Worm (Caenorhabditis elegans) whole organism, L3 larva: ENCODE results near the gene baf-1.

Experiments used
- R02D3.7 ChIP-seq: fragments of 150-350 bp; optimal IDR thresholded peaks from 2 replicates; lab custom pipeline; 2014; ENCODE audit warnings: missing biosample characterization, missing genetic modification characterization
- ama-1 ChIP-seq: fragments of 150-350 bp; optimal IDR thresholded peaks from 2 replicates; lab custom pipeline; 2018
- ceh-16 ChIP-seq: sonication (generic microtip); optimal IDR thresholded peaks from 2 replicates; lab custom pipeline; 2017; ENCODE audit warnings: missing biosample characterization, missing genetic modification characterization
- ceh-28 ChIP-seq: fragments of 150-350 bp; optimal IDR thresholded peaks from 2 replicates; lab custom pipeline; 2014; ENCODE audit warnings: missing biosample characterization, missing genetic modification reagents, missing genetic modification characterization
- ceh-82 ChIP-seq: fragments of 150-350 bp; optimal IDR thresholded peaks from 2 replicates; lab custom pipeline; 2014; ENCODE audit warnings: missing biosample characterization, missing genetic modification characterization
- daf-12 ChIP-seq: fragments of 150-350 bp; optimal IDR thresholded peaks from 2 replicates; lab custom pipeline; 2014; ENCODE audit warnings: missing biosample characterization, missing genetic modification reagents, missing genetic modification characterization
- egl-27 ChIP-seq: sonication (generic microtip); optimal IDR thresholded peaks from 4 replicates; lab custom pipeline; 2017; ENCODE audit warnings: missing biosample characterization, missing genetic modification reagents, missing genetic modification characterization
- egl-5 ChIP-seq: fragments of 150-350 bp; optimal IDR thresholded peaks from 2 replicates; lab custom pipeline; 2017; ENCODE audit warnings: missing biosample characterization, missing genetic modification reagents, missing genetic modification characterization, inconsistent platforms
- elt-1 ChIP-seq: fragments of 150-350 bp; optimal IDR thresholded peaks from 2 replicates; lab custom pipeline; 2014; ENCODE audit warnings: missing biosample characterization, missing genetic modification characterization
- elt-2 ChIP-seq: sonication (generic microtip); optimal IDR thresholded peaks from 2 replicates; lab custom pipeline; 2016; ENCODE audit warnings: missing genetic modification reagents, mild to moderate bottlenecking, missing genetic modification characterization, missing compliant biosample characterization
- elt-3 ChIP-seq, 3 experiments: fragments of 150-350 bp in 1 of 3; sonication (generic microtip) in 2 of 3; optimal IDR thresholded peaks; 2 replicates in 2 of 3; 4 replicates in 1 of 3; lab custom pipeline; 2014 to 2017; ENCODE audit warnings: missing biosample characterization in 3 of 3, missing genetic modification characterization in 3 of 3
- eor-1 ChIP-seq, 2 experiments: fragments of 150-350 bp; optimal IDR thresholded peaks; 2 replicates each; lab custom pipeline; 2014 to 2018; ENCODE audit warnings: missing biosample characterization in 2 of 2, missing genetic modification characterization in 2 of 2
- fkh-10 ChIP-seq: sonication (generic microtip); optimal IDR thresholded peaks from 2 replicates; lab custom pipeline; 2017; ENCODE audit warnings: missing biosample characterization, missing genetic modification reagents, missing genetic modification characterization
- fkh-2 ChIP-seq: fragments of 150-350 bp; optimal IDR thresholded peaks from 2 replicates; lab custom pipeline; 2014; ENCODE audit warnings: missing biosample characterization, missing genetic modification reagents, missing genetic modification characterization
- fos-1 ChIP-seq: fragments of 150-350 bp; optimal IDR thresholded peaks from 2 replicates; lab custom pipeline; 2014; ENCODE audit warnings: missing biosample characterization, missing genetic modification characterization
- hmg-11 ChIP-seq: sonication (generic microtip); optimal IDR thresholded peaks from 2 replicates; lab custom pipeline; 2016; ENCODE audit warnings: missing genetic modification characterization, missing compliant biosample characterization
- jun-1 ChIP-seq: fragments of 150-350 bp; optimal IDR thresholded peaks from 2 replicates; lab custom pipeline; 2014; ENCODE audit warnings: missing biosample characterization, missing genetic modification reagents, missing genetic modification characterization
- lin-15B ChIP-seq: fragments of 150-350 bp; optimal IDR thresholded peaks from 2 replicates; lab custom pipeline; 2014; ENCODE audit warnings: missing biosample characterization, missing genetic modification characterization
- lin-39 ChIP-seq: fragments of 150-350 bp; optimal IDR thresholded peaks from 2 replicates; lab custom pipeline; 2018; ENCODE audit warnings: missing biosample characterization, missing genetic modification reagents, missing genetic modification characterization
- lsy-12 ChIP-seq: sonication (generic microtip); optimal IDR thresholded peaks from 2 replicates; lab custom pipeline; 2016; ENCODE audit warnings: mild to moderate bottlenecking, missing genetic modification characterization, missing compliant biosample characterization
- mdl-1 ChIP-seq: fragments of 150-350 bp; optimal IDR thresholded peaks from 2 replicates; lab custom pipeline; 2014; ENCODE audit warnings: missing biosample characterization, missing genetic modification characterization
- mml-1 ChIP-seq: fragments of 150-350 bp; sonication (generic microtip); optimal IDR thresholded peaks from 3 replicates; lab custom pipeline; 2014; ENCODE audit warnings: missing biosample characterization, missing genetic modification characterization
- nfya-1 ChIP-seq: sonication (generic microtip); optimal IDR thresholded peaks from 2 replicates; lab custom pipeline; 2017; ENCODE audit warnings: missing genetic modification characterization, mild to moderate bottlenecking, missing compliant biosample characterization, antibody characterized with exemption, moderate library complexity; ENCODE audit not compliant: insufficient read depth
- nhr-12 ChIP-seq: fragments of 150-350 bp; optimal IDR thresholded peaks from 2 replicates; lab custom pipeline; 2014; ENCODE audit warnings: missing biosample characterization, missing genetic modification characterization
- nhr-23 ChIP-seq: fragments of 150-350 bp; optimal IDR thresholded peaks from 2 replicates; lab custom pipeline; 2014; ENCODE audit warnings: missing biosample characterization, missing genetic modification reagents, missing genetic modification characterization
- nhr-237 ChIP-seq: fragments of 150-350 bp; optimal IDR thresholded peaks from 2 replicates; lab custom pipeline; 2014; ENCODE audit warnings: missing biosample characterization, missing genetic modification characterization
- nhr-25 ChIP-seq: sonication (generic microtip); optimal IDR thresholded peaks from 2 replicates; lab custom pipeline; 2017; ENCODE audit warnings: missing biosample characterization, missing genetic modification characterization
- nhr-43 ChIP-seq: sonication (generic microtip); optimal IDR thresholded peaks from 2 replicates; lab custom pipeline; 2016; ENCODE audit warnings: mild to moderate bottlenecking, missing genetic modification characterization, missing compliant biosample characterization; ENCODE audit not compliant: poor library complexity, severe bottlenecking
- nhr-76 ChIP-seq: fragments of 150-350 bp; sonication (generic microtip); optimal IDR thresholded peaks from 5 replicates; lab custom pipeline; 2014; ENCODE audit warnings: missing biosample characterization, missing genetic modification characterization
- nhr-77 ChIP-seq: fragments of 150-350 bp; optimal IDR thresholded peaks from 2 replicates; lab custom pipeline; 2014; ENCODE audit warnings: missing biosample characterization, missing genetic modification characterization
- pha-4 ChIP-seq: fragments of 150-350 bp; optimal IDR thresholded peaks from 2 replicates; lab custom pipeline; 2014; ENCODE audit warnings: missing biosample characterization, missing genetic modification reagents, missing genetic modification characterization
- pqm-1 ChIP-seq: fragments of 150-350 bp; optimal IDR thresholded peaks from 2 replicates; lab custom pipeline; 2017; ENCODE audit warnings: missing biosample characterization, missing genetic modification characterization, inconsistent platforms
- sea-2 ChIP-seq: fragments of 150-350 bp; sonication (generic microtip); optimal IDR thresholded peaks from 4 replicates; lab custom pipeline; 2014; ENCODE audit warnings: missing biosample characterization, missing genetic modification reagents, missing genetic modification characterization
- skn-1 ChIP-seq: fragments of 150-350 bp; optimal IDR thresholded peaks from 2 replicates; lab custom pipeline; 2014; ENCODE audit warnings: missing biosample characterization, missing genetic modification characterization
- snpc-4 ChIP-seq: fragments of 150-350 bp; optimal IDR thresholded peaks from 2 replicates; lab custom pipeline; 2014; ENCODE audit warnings: missing biosample characterization, missing genetic modification characterization
- tbx-2 ChIP-seq: sonication (generic microtip); optimal IDR thresholded peaks from 2 replicates; lab custom pipeline; 2016; ENCODE audit warnings: mild to moderate bottlenecking, missing genetic modification characterization, missing compliant biosample characterization
- unc-62 ChIP-seq: fragments of 150-350 bp; sonication (generic microtip); optimal IDR thresholded peaks from 4 replicates; lab custom pipeline; 2014; ENCODE audit warnings: missing biosample characterization, missing genetic modification reagents, missing genetic modification characterization
- zag-1 ChIP-seq: fragments of 150-350 bp; optimal IDR thresholded peaks from 2 replicates; lab custom pipeline; 2014; ENCODE audit warnings: missing biosample characterization, missing genetic modification characterization
- ztf-11 ChIP-seq: fragments of 150-350 bp; optimal IDR thresholded peaks from 2 replicates; lab custom pipeline; 2014; ENCODE audit warnings: missing biosample characterization, missing genetic modification characterization
- ztf-4 ChIP-seq: fragments of 150-350 bp; optimal IDR thresholded peaks from 2 replicates; lab custom pipeline; 2014; ENCODE audit warnings: missing biosample characterization, missing genetic modification characterization

baf-1 gene

DNA sequence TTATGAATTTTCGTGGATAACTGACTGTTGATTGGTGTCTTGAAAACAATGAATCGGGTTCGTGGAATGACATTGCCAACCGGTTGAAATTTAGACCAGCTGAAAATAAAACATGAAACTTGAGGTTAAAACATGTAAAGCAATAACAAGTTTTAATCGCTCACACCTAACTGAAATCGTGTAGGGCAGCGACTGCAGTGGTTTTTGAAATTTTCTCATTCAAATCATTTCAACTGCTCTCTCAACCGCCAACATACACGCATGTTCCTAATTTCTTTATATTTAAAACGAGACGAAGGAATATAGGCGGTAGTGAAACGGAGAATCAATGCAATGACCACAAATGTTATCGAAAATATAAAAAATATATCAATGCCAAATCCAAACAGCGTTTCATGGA lies 24.4 kb upstream of the baf-1 start:
- TF ChIP-seq skn-1 (tag; lab: Kevin White, UChicago): no peak
- no peak for TF ChIP-seq fos-1 (tag; lab: Kevin White, UChicago)
- TF ChIP-seq mdl-1 (tag; lab: Kevin White, UChicago): no peak
- no peak for TF ChIP-seq egl-27

DNA sequence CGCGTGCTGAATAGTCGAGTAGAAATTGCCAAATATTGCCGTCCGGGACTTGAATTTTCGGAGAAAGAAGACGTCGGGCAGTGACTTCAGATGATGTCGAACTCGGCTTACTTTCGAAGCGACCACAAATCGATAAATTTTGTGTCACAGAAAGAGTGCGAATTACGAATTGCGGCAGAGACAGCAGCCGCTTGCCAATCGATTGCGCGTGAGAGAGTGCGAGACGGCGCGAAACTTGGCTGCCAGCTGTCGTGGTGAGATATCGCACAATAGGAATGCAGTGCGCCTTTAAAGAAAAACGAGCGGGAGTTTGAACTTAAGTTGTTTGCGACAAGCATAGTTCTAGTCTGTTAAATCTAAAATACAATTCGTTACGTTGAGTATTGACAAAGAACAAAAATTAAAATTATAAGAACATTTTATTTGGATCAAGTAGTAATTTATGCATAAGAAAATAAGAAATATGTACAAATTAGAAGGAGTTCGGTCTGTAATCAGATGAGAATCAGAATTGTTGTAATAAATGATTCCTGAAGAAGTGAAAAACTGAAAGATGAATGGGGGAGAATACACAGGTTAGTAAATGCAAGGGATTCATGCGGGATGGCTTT lies 23.7 kb upstream of the baf-1 start, which contains the start of gene pir-2:
pir-2 (minus strand) TSS at position 218 of the 611 bp plus-strand sequence.
- TF ChIP-seq lsy-12 (tag; lab: Kevin White, UChicago) (peak; percentile 60), elt-1 (tag; lab: Kevin White, UChicago) (peak; percentile 25), nhr-43 (tag; lab: Kevin White, UChicago) (peak; percentile 21), ama-1 (lab: Kevin White, UChicago) (peak; percentile 86), daf-12 (tag; lab: Kevin White, UChicago) (no peak), jun-1 (tag; lab: Kevin White, UChicago) (peak; percentile 20), nhr-23 (peak; percentile 89), elt-3 (tag; optimal IDR thresholded peaks at IDR 0.05; lab: Kevin White, UChicago) (no peak), fkh-10 (GFP tag; lab: Kevin White, UChicago) (peak; percentile 11), nfya-1 (peak; percentile 96), snpc-4 (peak; percentile 79), zag-1 (peak; percentile 11), nhr-12 (no peak), pha-4 (tag; lab: Kevin White, UChicago) (peak; percentile 92), mdl-1 (tag; lab: Kevin White, UChicago) (no peak), nhr-25 (peak; percentile 85), fos-1 (tag; lab: Kevin White, UChicago) (no peak), sea-2 (GFP tag; lab: Kevin White, UChicago) (peak; percentile 83), ceh-16 (tag; lab: Kevin White, UChicago) (no peak), R02D3.7 (tag; lab: Kevin White, UChicago) (peak; percentile 74), lin-39 (peak; percentile 95), ztf-4 (tag; lab: Kevin White, UChicago) (no peak), ceh-82 (tag; lab: Kevin White, UChicago) (peak; percentile 14), mml-1 (tag; lab: Kevin White, UChicago) (no peak), unc-62 (no peak), ztf-11 (no peak), egl-27 (no peak), tbx-2 (tag; lab: Kevin White, UChicago) (no peak), egl-5 (peak; percentile 66), hmg-11 (peak; percentile 67), elt-2 (tag; lab: Kevin White, UChicago) (peak; percentile 48), ceh-28 (tag; lab: Kevin White, UChicago) (peak; percentile 97), fkh-2 (tag; lab: Kevin White, UChicago) (no peak), pqm-1 (tag; lab: Kevin White, UChicago) (peak; percentile 40), skn-1 (tag; lab: Kevin White, UChicago) (peak; percentile 50), nhr-76 (tag; lab: Kevin White, UChicago) (no peak), nhr-77 (no peak), nhr-237 (no peak), lin-15B (tag; lab: Kevin White, UChicago) (peak; percentile 93), eor-1 (tag; optimal IDR thresholded peaks at IDR 0.05; lab: Kevin White, UChicago) (no peak)

DNA sequence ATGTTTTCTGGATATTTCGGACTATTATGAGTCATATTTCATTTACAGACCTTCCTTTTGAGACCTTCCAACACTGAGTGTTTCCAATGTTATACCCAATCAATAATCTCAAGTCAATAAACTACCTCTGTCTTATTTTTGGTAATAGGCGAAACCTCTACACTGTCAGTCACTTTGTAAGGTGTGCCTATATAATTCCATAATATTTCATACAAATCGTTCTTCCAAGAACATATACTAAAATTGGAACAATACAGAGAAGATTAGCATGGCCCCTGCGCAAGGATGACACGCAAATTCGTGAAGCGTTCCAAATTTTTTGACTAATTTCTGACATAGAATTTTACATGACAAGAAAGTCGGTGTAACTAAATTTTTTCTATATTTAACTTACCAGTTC lies 17.9 kb upstream of the baf-1 start:
- TF ChIP-seq snpc-4: peak; percentile 11
- TF ChIP-seq, all 47 proteins: peak for 1; not testable (repeated sequence) for 46
